Fruit fly (Drosophila melanogaster): ENCODE results near the gene Ugt301D1.

dm6 chr2L:18556384-18556783 lies 47.0 kb downstream of the Ugt301D1 start:
- TF ChIP-seq usp (GFP tag; optimal IDR thresholded peaks at IDR 0.05) (no peak), CG8478 (optimal IDR thresholded peaks at IDR 0.05) (no peak), psq (optimal IDR thresholded peaks at IDR 0.05) (no peak), pan (optimal IDR thresholded peaks at IDR 0.05) (no peak), Dll (optimal IDR thresholded peaks at IDR 0.05) (no peak)

Measured in whole organism.